Fruit fly (Drosophila melanogaster) whole organism: ENCODE measurements around the gene Cog7.

ENCODE experiments used
- pan ChIP-seq: fragments of >200 bp; optimal IDR thresholded peaks from 2 replicates; lab custom pipeline; 2017
- psq ChIP-seq: fragments of >200 bp; optimal IDR thresholded peaks from 2 replicates; lab custom pipeline; 2017
- usp ChIP-seq: fragments of >200 bp; optimal IDR thresholded peaks from 2 replicates; lab custom pipeline; 2017; ENCODE audit warnings: missing biosample characterization, missing genetic modification characterization, mixed read lengths

DNA sequence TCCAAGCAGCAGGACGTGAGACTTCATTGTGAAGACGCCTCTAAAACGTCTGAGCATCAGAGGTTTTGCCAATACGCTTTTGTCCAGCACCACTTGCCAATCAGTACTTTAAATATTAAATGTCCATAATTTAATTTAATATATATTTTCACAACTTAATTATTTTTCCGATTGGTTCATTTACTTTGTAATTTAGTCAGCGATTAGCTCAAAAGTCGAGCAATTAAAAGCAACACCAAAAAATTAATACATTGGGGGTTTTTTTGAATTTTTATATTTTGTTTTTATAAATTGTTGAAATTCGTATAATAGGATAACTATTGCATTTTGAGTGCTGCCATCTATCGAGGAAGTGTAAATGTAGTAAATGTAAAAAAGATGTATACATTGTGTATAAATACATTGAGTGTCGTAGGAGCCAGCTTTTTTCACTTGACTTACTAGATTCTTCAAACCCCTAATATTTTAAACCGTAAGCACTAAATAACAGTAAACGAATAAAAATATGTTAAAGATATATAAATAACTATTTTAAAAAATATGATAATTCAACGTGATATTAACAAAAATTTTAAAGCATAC is 29.0 kb downstream of the Cog7 start, which contains the start of gene CG15517:
- TF ChIP-seq usp (GFP tag; lab: Kevin White, UChicago): no peak
- TF ChIP-seq psq (lab: Kevin White, UChicago): no peak
- TF ChIP-seq pan (lab: Kevin White, UChicago): no peak
